Fruit fly (Drosophila melanogaster) whole organism, wandering third instar larva: Measurements from ENCODE around the gene CG2260.

Source experiments
- Mio ChIP-seq: sonication (Bioruptor generic); optimal IDR thresholded peaks from 2 replicates; lab custom pipeline; 2016; ENCODE audit warnings: missing biosample characterization, missing genetic modification characterization
- OdsH ChIP-seq: fragments of 200-800 bp; sonication (Bioruptor generic); optimal IDR thresholded peaks from 2 replicates; lab custom pipeline; 2016; ENCODE audit warnings: missing biosample characterization, mild to moderate bottlenecking, missing genetic modification characterization
- rgr ChIP-seq: fragments of 200-800 bp; sonication (Bioruptor generic); optimal IDR thresholded peaks from 3 replicates; lab custom pipeline; 2016; ENCODE audit warnings: missing biosample characterization, mild to moderate bottlenecking, missing genetic modification characterization
- woc ChIP-seq: sonication (Bioruptor generic); optimal IDR thresholded peaks from 2 replicates; lab custom pipeline; 2016; ENCODE audit warnings: missing biosample characterization, mild to moderate bottlenecking, missing genetic modification characterization

DNA sequence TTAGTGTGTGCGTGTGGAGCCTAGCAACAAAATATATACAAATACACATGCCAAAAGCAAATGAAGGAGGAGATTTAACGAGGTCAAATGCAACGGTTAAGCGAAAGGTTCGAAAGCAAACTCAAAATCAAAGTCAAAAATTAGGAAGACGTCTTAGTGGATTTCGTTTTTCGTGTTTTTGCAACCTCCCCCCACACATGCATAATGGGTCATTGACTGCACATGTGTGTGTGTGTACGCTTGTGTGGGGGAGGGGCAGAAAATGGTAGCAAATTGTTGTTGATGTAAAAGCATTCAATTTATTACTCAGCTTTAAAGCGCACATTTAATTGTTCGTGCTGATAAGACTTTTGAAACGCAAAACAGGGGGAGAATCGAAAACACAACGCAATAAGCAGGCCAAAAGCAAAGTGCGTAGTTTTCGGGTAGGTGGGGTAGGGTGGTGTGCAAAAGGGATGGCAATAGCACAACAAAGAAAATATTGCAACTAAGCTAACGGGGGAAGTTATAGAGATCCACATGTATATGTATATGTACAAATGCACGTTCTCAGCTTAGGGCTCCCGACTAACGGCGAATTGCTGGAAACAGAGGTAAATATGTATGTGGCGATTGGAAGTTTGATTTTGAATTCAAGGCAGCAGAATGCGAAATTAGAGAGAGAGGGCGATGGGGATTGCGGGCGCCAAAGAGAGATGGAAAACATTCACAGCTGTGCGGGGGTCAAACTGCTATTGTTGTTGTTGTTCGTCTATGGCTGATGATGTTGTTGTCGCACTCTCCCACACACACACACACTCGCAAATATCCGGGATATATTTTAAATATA, 27.8 kb downstream of the CG2260 start:
- no peak for TF ChIP-seq Mio (GFP tag; lab: Kevin White, UChicago)
- no peak for TF ChIP-seq rgr (GFP tag; lab: Kevin White, UChicago)
- TF ChIP-seq OdsH = no peak
- no peak for TF ChIP-seq woc (GFP tag; lab: Kevin White, UChicago)
